Fruit fly (Drosophila melanogaster) whole organism, prepupa: ENCODE results near the gene Pde9.
"Not testable (repeated sequence)": the region's sequence is repeated elsewhere in the genome, so short reads cannot be mapped to it uniquely, and the experiment has no call there.

ENCODE experiments used
- CG10669 ChIP-seq: fragments of 200-800 bp; sonication (Bioruptor generic); optimal IDR thresholded peaks from 3 replicates; lab custom pipeline; 2018; ENCODE audit warnings: missing biosample characterization, mild to moderate bottlenecking, missing genetic modification characterization, moderate library complexity
- CG11902 ChIP-seq: fragments of 200-800 bp; sonication (Bioruptor generic); optimal IDR thresholded peaks from 3 replicates; lab custom pipeline; 2016; ENCODE audit warnings: missing biosample characterization, missing genetic modification characterization
- CG16779 ChIP-seq: fragments of 200-800 bp; sonication (Bioruptor generic); optimal IDR thresholded peaks from 3 replicates; lab custom pipeline; 2017; ENCODE audit warnings: missing biosample characterization, mild to moderate bottlenecking, missing genetic modification characterization
- CG6854 ChIP-seq: fragments of 200-800 bp; sonication (Bioruptor generic); optimal IDR thresholded peaks from 2 replicates; lab custom pipeline; 2017; ENCODE audit warnings: missing biosample characterization, mild to moderate bottlenecking, missing genetic modification characterization
- CG9139 ChIP-seq: fragments of 200-800 bp; sonication (Bioruptor generic); optimal IDR thresholded peaks from 3 replicates; lab custom pipeline; 2017; ENCODE audit warnings: missing biosample characterization, mild to moderate bottlenecking, missing genetic modification characterization
- Eip93F ChIP-seq: fragments of 200-800 bp; sonication (Bioruptor generic); optimal IDR thresholded peaks from 2 replicates; lab custom pipeline; 2016; ENCODE audit warnings: missing biosample characterization, mild to moderate bottlenecking, missing genetic modification characterization
- OdsH ChIP-seq: fragments of 200-800 bp; sonication (Bioruptor generic); optimal IDR thresholded peaks from 3 replicates; lab custom pipeline; 2016; ENCODE audit warnings: missing biosample characterization, missing genetic modification characterization
- fd59A ChIP-seq: fragments of 200-800 bp; sonication (Bioruptor generic); optimal IDR thresholded peaks from 2 replicates; lab custom pipeline; 2017; ENCODE audit warnings: missing biosample characterization, mild to moderate bottlenecking, missing genetic modification characterization, missing genetic modification reagents
- vri ChIP-seq: fragments of 200-800 bp; sonication (Bioruptor generic); optimal IDR thresholded peaks from 3 replicates; lab custom pipeline; 2016; ENCODE audit warnings: missing biosample characterization, mild to moderate bottlenecking, missing genetic modification characterization

DNA sequence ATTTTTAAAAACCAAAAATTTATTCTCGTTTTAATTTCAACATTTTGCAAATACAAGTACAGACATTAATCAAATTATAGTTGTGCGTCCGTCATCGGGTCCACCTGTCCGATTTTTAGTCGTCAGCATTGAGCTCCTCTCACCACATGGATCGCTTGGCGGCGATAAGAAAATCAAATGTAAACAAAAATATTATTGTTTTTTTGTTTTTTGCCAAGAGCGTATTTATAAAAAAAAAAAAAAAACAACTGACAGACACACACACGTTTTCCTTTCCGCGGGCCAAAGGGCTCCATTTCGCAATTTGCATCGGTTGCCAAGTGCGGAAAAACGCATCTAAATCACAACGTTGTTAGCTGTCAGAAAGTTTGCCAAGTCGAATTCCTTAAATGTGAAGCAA is 133.2 kb downstream of the Pde9 start:
- not testable (repeated sequence) for TF ChIP-seq OdsH (GFP tag; lab: Kevin White, UChicago); CG10669 (GFP tag; lab: Kevin White, UChicago); CG9139; CG6854 (GFP tag; lab: Kevin White, UChicago); CG16779 (tag; lab: Kevin White, UChicago); fd59A (GFP tag; lab: Kevin White, UChicago); vri (GFP tag; lab: Kevin White, UChicago); CG11902 (GFP tag; lab: Kevin White, UChicago); Eip93F (GFP tag; lab: Kevin White, UChicago)
